Worm (Caenorhabditis elegans) whole organism, L4 larva: ENCODE measurements around the gene F13A7.14.

Source experiments
- Y75B8A.6 ChIP-seq: fragments of 200-800 bp; sonication (Bioruptor generic); IDR thresholded peaks from 2 replicates; pipeline ENCODE4 v1.3.6; 2022; ENCODE audit warnings: missing genetic modification reagents, missing genetic modification characterization, missing compliant biosample characterization
- ZK337.2 ChIP-seq: fragments of 200-800 bp; sonication (Bioruptor generic); IDR thresholded peaks from 2 replicates; pipeline ENCODE4 v1.3.6; 2022; ENCODE audit warnings: missing genetic modification reagents, missing genetic modification characterization, missing compliant biosample characterization
- ces-1 ChIP-seq: fragments of 150-350 bp; sonication (generic microtip); optimal IDR thresholded peaks from 4 replicates; lab custom pipeline; 2014; ENCODE audit warnings: missing biosample characterization, missing genetic modification reagents, missing genetic modification characterization
- daf-12 ChIP-seq: fragments of 150-350 bp; optimal IDR thresholded peaks from 2 replicates; lab custom pipeline; 2014; ENCODE audit warnings: missing biosample characterization, missing genetic modification reagents, missing genetic modification characterization
- daf-16 ChIP-seq, 3 experiments: sonication (generic microtip); optimal IDR thresholded peaks; 2 replicates each; lab custom pipeline; 2016 to 2017; ENCODE audit warnings: missing genetic modification characterization in 3 of 3, missing genetic modification reagents in 3 of 3, mild to moderate bottlenecking in 2 of 3, missing compliant biosample characterization in 2 of 3, missing biosample characterization in 1 of 3, moderate library complexity in 1 of 3
- dmd-6 ChIP-seq: fragments of 200-800 bp; sonication (Bioruptor generic); IDR thresholded peaks from 2 replicates; pipeline ENCODE4 v1.3.6; 2022; ENCODE audit warnings: missing genetic modification reagents, missing genetic modification characterization, missing compliant biosample characterization
- egl-27 ChIP-seq: sonication (generic microtip); optimal IDR thresholded peaks from 3 replicates; lab custom pipeline; 2017; ENCODE audit warnings: missing biosample characterization, missing genetic modification reagents, missing genetic modification characterization
- fkh-10 ChIP-seq: fragments of 150-350 bp; optimal IDR thresholded peaks from 2 replicates; lab custom pipeline; 2014; ENCODE audit warnings: missing biosample characterization, missing genetic modification reagents, missing genetic modification characterization
- hif-1 ChIP-seq, 2 experiments: sonication (generic microtip); optimal IDR thresholded peaks; 2 replicates each; lab custom pipeline; 2016 to 2017; ENCODE audit warnings: missing compliant biosample characterization in 2 of 2, missing genetic modification characterization in 2 of 2, missing genetic modification reagents in 2 of 2, missing genotype in 2 of 2, mild to moderate bottlenecking in 1 of 2
- jun-1 ChIP-seq: fragments of 150-350 bp; optimal IDR thresholded peaks from 2 replicates; lab custom pipeline; 2014; ENCODE audit warnings: missing biosample characterization, missing genetic modification reagents, missing genetic modification characterization
- lin-1 ChIP-seq: fragments of 200-800 bp; sonication (Bioruptor generic); IDR thresholded peaks from 2 replicates; pipeline ENCODE4 v1.3.6; 2022; ENCODE audit warnings: missing genetic modification reagents, missing genetic modification characterization, missing compliant biosample characterization
- lin-13 ChIP-seq: fragments of 150-350 bp; optimal IDR thresholded peaks from 2 replicates; lab custom pipeline; 2014; ENCODE audit warnings: missing biosample characterization, missing genetic modification reagents, missing genetic modification characterization
- lin-15B ChIP-seq: fragments of 150-350 bp; sonication (generic microtip); optimal IDR thresholded peaks from 3 replicates; lab custom pipeline; 2014; ENCODE audit warnings: missing biosample characterization, missing genetic modification characterization
- lin-29 ChIP-seq: fragments of 200-800 bp; sonication (Bioruptor generic); IDR thresholded peaks from 2 replicates; pipeline ENCODE4 v1.3.6; 2022; ENCODE audit warnings: missing genetic modification reagents, missing genetic modification characterization, missing compliant biosample characterization
- lin-39 ChIP-seq: fragments of 150-350 bp; optimal IDR thresholded peaks from 2 replicates; lab custom pipeline; 2014; ENCODE audit warnings: missing biosample characterization, missing genetic modification reagents, missing genetic modification characterization
- madf-9 ChIP-seq: fragments of 200-800 bp; sonication (Bioruptor generic); conservative IDR thresholded peaks from 2 replicates; pipeline ENCODE4 v1.3.6; 2022; ENCODE audit warnings: missing genetic modification reagents, missing genetic modification characterization, missing compliant biosample characterization
- mdl-1 ChIP-seq, 2 experiments: fragments of 150-350 bp in 1 of 2; sonication (generic microtip) in 1 of 2; optimal IDR thresholded peaks; 2 replicates each; lab custom pipeline; 2014 to 2017; ENCODE audit warnings: missing biosample characterization in 2 of 2, missing genetic modification characterization in 2 of 2
- mxl-2 ChIP-seq: fragments of 200-800 bp; sonication (Bioruptor generic); conservative IDR thresholded peaks from 2 replicates; pipeline ENCODE4 v1.3.6; 2022; ENCODE audit warnings: missing genetic modification reagents, missing genetic modification characterization, missing compliant biosample characterization
- nhr-25 ChIP-seq: sonication (generic microtip); optimal IDR thresholded peaks from 2 replicates; lab custom pipeline; 2017; ENCODE audit warnings: missing genetic modification characterization, mild to moderate bottlenecking, missing compliant biosample characterization, antibody characterized with exemption, moderate library complexity, borderline replicate concordance; ENCODE audit not compliant: insufficient read depth
- nhr-28 ChIP-seq: fragments of 150-350 bp; optimal IDR thresholded peaks from 2 replicates; lab custom pipeline; 2014; ENCODE audit warnings: missing biosample characterization, missing genetic modification characterization
- nhr-77 ChIP-seq: fragments of 150-350 bp; optimal IDR thresholded peaks from 2 replicates; lab custom pipeline; 2014; ENCODE audit warnings: missing biosample characterization, missing genetic modification characterization
- pha-4 ChIP-seq, 2 experiments: fragments of 150-350 bp in 1 of 2; fragments of 200-800 bp in 1 of 2; sonication (Bioruptor generic) in 1 of 2; IDR thresholded peaks in 1 of 2; optimal IDR thresholded peaks in 1 of 2; 2 replicates each; pipeline versions ENCODE4 v1.3.6 to Lab custom; 2014 to 2022; ENCODE audit warnings: missing genetic modification characterization in 2 of 2, missing genetic modification reagents in 2 of 2, missing biosample characterization in 1 of 2, missing compliant biosample characterization in 1 of 2
- pqm-1 ChIP-seq: sonication (generic microtip); optimal IDR thresholded peaks from 2 replicates; lab custom pipeline; 2017; ENCODE audit warnings: missing biosample characterization, missing genetic modification characterization
- rbr-2 ChIP-seq: sonication (generic microtip); optimal IDR thresholded peaks from 2 replicates; lab custom pipeline; 2016; ENCODE audit warnings: missing genotype, missing genetic modification characterization, missing compliant biosample characterization
- saeg-2 ChIP-seq: fragments of 200-800 bp; sonication (Bioruptor generic); IDR thresholded peaks from 2 replicates; pipeline ENCODE4 v1.3.6; 2022; ENCODE audit warnings: missing genetic modification reagents, missing genetic modification characterization, missing compliant biosample characterization
- snpc-1.2 ChIP-seq: fragments of 200-800 bp; sonication (Bioruptor generic); IDR thresholded peaks from 2 replicates; pipeline ENCODE4 v1.3.6; 2022; ENCODE audit warnings: missing genetic modification reagents, missing genetic modification characterization, missing compliant biosample characterization
- unc-130 ChIP-seq: sonication (generic microtip); optimal IDR thresholded peaks from 2 replicates; lab custom pipeline; 2016; ENCODE audit warnings: missing genetic modification reagents, missing genetic modification characterization, missing compliant biosample characterization
- unc-62 ChIP-seq, 3 experiments: fragments of 150-350 bp in 1 of 3; sonication (generic microtip); optimal IDR thresholded peaks in 2 of 3; peaks in 1 of 3; 1 replicate in 1 of 3; 2 replicates in 2 of 3; lab custom pipeline; 2014 to 2017; ENCODE audit warnings: missing biosample characterization in 3 of 3, missing genetic modification characterization in 3 of 3, missing genetic modification reagents in 3 of 3, missing genotype in 1 of 3
- zag-1 ChIP-seq: fragments of 150-350 bp; optimal IDR thresholded peaks from 2 replicates; lab custom pipeline; 2014; ENCODE audit warnings: missing biosample characterization, missing genetic modification characterization
- zfp-3 ChIP-seq: fragments of 200-800 bp; sonication (Bioruptor generic); conservative IDR thresholded peaks from 2 replicates; pipeline ENCODE4 v1.3.6; 2022; ENCODE audit warnings: missing genetic modification reagents, missing genetic modification characterization, missing compliant biosample characterization
- ztf-7 ChIP-seq: fragments of 150-350 bp; optimal IDR thresholded peaks from 2 replicates; lab custom pipeline; 2014; ENCODE audit warnings: missing biosample characterization, missing genetic modification characterization

The F13A7.14 gene

ce11 chrV:16437546-16437945 is 35.9 kb downstream of the F13A7.14 start, which contains the start of gene F26D2.15:
Gene F26D2.15 (plus strand): TSS chrV:16437846.
- TF ChIP-seq zag-1 (tag; lab: Kevin White, UChicago) (no peak), unc-62 (GFP tag; optimal IDR thresholded peaks at IDR 0.05 in 1 of 2; lab: Kevin White, UChicago) (peak in 1 of 2 experiments; percentile 72), unc-62 (tag; optimal IDR thresholded peaks at IDR 0.05; lab: Kevin White, UChicago) (no peak)
- TF ChIP-seq, all 104 proteins: peak for 1

DNA sequence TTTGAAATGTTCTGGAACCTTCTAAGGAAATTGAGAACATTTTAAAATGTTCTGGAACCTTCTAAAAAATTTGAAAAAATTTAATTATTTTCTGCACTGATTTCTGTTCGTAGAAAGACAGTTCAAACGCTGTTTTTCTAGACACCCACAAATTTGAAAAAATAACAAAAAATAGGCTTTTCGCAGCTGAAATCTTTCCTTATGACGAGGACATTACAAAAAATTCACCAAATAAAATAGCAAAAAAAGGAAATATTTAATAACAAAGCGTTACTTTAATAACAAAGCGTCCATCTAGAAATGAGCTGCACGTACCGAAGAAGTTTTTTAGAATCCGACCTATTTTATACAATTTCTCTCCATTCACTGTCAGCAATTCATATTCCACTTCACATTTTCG is 41.9 kb downstream of the F13A7.14 start, which contains the start of gene srh-141:
Gene srh-141, plus strand, starts transcription at position 301 of the 400 bp plus-strand sequence.
- peak in 1 of 2 experiments; percentile 60 for TF ChIP-seq unc-62 (GFP tag; optimal IDR thresholded peaks at IDR 0.05 in 1 of 2; lab: Kevin White, UChicago)
- TF ChIP-seq unc-62 (tag; optimal IDR thresholded peaks at IDR 0.05; lab: Kevin White, UChicago), result no peak
- TF ChIP-seq pqm-1 (tag; lab: Kevin White, UChicago), result no peak

DNA sequence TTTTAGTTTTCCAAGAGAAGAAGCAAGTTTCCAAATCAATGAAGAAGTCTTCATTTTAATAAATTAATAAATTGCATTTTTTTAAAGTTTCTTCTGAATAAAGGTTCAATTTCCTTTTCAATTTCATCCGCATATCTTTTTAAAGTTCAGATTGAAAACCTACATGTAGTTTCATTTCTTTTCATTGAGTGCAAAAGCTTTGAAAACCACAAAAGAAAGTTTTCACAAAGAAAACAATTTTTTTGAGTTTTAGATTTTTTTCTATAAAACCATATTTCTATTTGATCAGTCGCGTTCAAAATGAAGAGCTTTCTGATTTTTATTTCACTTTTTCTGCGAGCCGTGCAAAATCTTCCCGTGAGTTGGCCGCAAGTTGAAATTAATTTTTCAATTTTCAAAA is 44.0 kb downstream of the F13A7.14 start, which contains the start of gene T08G3.6:
Gene T08G3.6, plus strand, starts transcription at position 301 of the 400 bp plus-strand sequence.
- TF ChIP-seq pqm-1 (tag; lab: Kevin White, UChicago) (no peak), lin-39 (tag; lab: Kevin White, UChicago) (no peak), mxl-2 (no peak), lin-15B (tag; lab: Kevin White, UChicago) (no peak), lin-1 (no peak), lin-13 (no peak), hif-1 (tag; optimal IDR thresholded peaks at IDR 0.05; lab: Kevin White, UChicago) (no peak), unc-62 (GFP tag; optimal IDR thresholded peaks at IDR 0.05 in 1 of 2; lab: Kevin White, UChicago) (no peak), unc-62 (tag; optimal IDR thresholded peaks at IDR 0.05; lab: Kevin White, UChicago) (no peak), nhr-28 (tag; lab: Kevin White, UChicago) (no peak), Y75B8A.6 (GFP tag; lab: Robert Waterston, UW) (no peak), zfp-3 (GFP tag; lab: Robert Waterston, UW) (no peak), mdl-1 (tag; optimal IDR thresholded peaks at IDR 0.05; lab: Kevin White, UChicago) (no peak), madf-9 (GFP tag; lab: Robert Waterston, UW) (no peak), jun-1 (tag; lab: Kevin White, UChicago) (no peak)

DNA sequence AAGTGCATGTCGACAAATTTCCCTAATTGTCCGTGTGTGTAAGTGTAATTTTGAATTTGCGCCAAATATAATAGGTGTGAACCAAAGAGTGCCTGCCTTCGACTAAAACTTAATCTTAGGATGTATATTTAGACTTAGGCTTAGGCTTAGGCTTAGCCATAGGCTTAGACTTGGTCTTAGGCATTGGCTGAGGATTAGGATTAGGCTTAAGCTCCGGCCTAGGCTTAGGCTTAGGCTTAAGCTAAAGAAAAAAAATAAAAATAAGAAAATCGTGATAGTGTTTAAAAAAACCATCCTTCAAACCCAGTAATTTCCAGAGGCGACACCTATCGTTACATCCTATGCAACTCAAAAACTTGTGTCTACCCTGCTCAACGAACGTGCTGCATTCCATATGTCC is 44.5 kb downstream of the F13A7.14 start:
- TF ChIP-seq lin-29 (GFP tag; lab: Robert Waterston, UW) (no peak), hif-1 (tag; optimal IDR thresholded peaks at IDR 0.05; lab: Kevin White, UChicago) (no peak), daf-12 (tag; lab: Kevin White, UChicago) (no peak), nhr-77 (tag; lab: Kevin White, UChicago) (no peak), saeg-2 (no peak), pha-4 (GFP tag; IDR thresholded peaks at IDR 0.05; lab: Robert Waterston, UW) (no peak), pha-4 (tag; optimal IDR thresholded peaks at IDR 0.05; lab: Kevin White, UChicago) (no peak), egl-27 (tag; lab: Kevin White, UChicago) (no peak), dmd-6 (GFP tag; lab: Robert Waterston, UW) (no peak), fkh-10 (no peak), madf-9 (GFP tag; lab: Robert Waterston, UW) (no peak), snpc-1.2 (GFP tag; lab: Robert Waterston, UW) (no peak), ztf-7 (no peak), ces-1 (no peak), ZK337.2 (GFP tag; lab: Robert Waterston, UW) (no peak), unc-130 (GFP tag; lab: Kevin White, UChicago) (no peak), nhr-25 (no peak), daf-16 (GFP tag; optimal IDR thresholded peaks at IDR 0.05; lab: Kevin White, UChicago) (no peak), daf-16 (tag; optimal IDR thresholded peaks at IDR 0.05; lab: Kevin White, UChicago) (no peak), rbr-2 (tag; lab: Kevin White, UChicago) (no peak)
